Worm (Caenorhabditis elegans) whole organism, young adult: ENCODE results near the gene srd-43.

Source experiments
- B0035.1 ChIP-seq: sonication (generic microtip); optimal IDR thresholded peaks from 2 replicates; lab custom pipeline; 2016; ENCODE audit warnings: missing genetic modification characterization, mild to moderate bottlenecking, missing compliant biosample characterization, missing genotype, missing genetic modification reagents
- B0261.1 ChIP-seq: sonication (generic microtip); optimal IDR thresholded peaks from 2 replicates; lab custom pipeline; 2016; ENCODE audit warnings: mild to moderate bottlenecking, missing genetic modification characterization, moderate library complexity, missing compliant biosample characterization
- C17E4.6 ChIP-seq: fragments of 200-800 bp; sonication (Bioruptor generic); IDR thresholded peaks from 2 replicates; pipeline ENCODE4 v1.3.6; 2022; ENCODE audit warnings: missing genetic modification reagents, missing genetic modification characterization, missing compliant biosample characterization
- F10E7.11 ChIP-seq: sonication (generic microtip); optimal IDR thresholded peaks from 2 replicates; lab custom pipeline; 2017; ENCODE audit warnings: mild to moderate bottlenecking, missing genetic modification characterization, moderate library complexity, missing compliant biosample characterization
- F23B12.7 ChIP-seq: sonication (generic microtip); optimal IDR thresholded peaks from 2 replicates; lab custom pipeline; 2017; ENCODE audit warnings: missing genetic modification characterization, mild to moderate bottlenecking, missing compliant biosample characterization, antibody characterized with exemption, moderate library complexity; ENCODE audit not compliant: insufficient read depth
- F37B4.10 ChIP-seq: fragments of 200-800 bp; sonication (Bioruptor generic); IDR thresholded peaks from 2 replicates; pipeline ENCODE4 v1.3.6; 2022; ENCODE audit warnings: missing genetic modification characterization, missing compliant biosample characterization
- F39B2.1 ChIP-seq: fragments of 200-800 bp; sonication (Bioruptor generic); IDR thresholded peaks from 2 replicates; pipeline ENCODE4 v1.3.6; 2022; ENCODE audit warnings: missing genetic modification reagents, missing genetic modification characterization, missing compliant biosample characterization
- F49E8.2 ChIP-seq: sonication (generic microtip); optimal IDR thresholded peaks from 3 replicates; lab custom pipeline; 2017; ENCODE audit warnings: missing genetic modification characterization, mild to moderate bottlenecking, missing compliant biosample characterization, antibody characterized with exemption, moderate library complexity; ENCODE audit not compliant: insufficient read depth
- K11D2.4 ChIP-seq: fragments of 200-800 bp; sonication (Bioruptor generic); IDR thresholded peaks from 2 replicates; pipeline ENCODE4 v1.3.6; 2022; ENCODE audit warnings: missing genetic modification reagents, missing genetic modification characterization, missing compliant biosample characterization
- T07F8.4 ChIP-seq: sonication (generic microtip); optimal IDR thresholded peaks from 2 replicates; lab custom pipeline; 2016; ENCODE audit warnings: mild to moderate bottlenecking, missing genetic modification characterization, moderate library complexity, missing compliant biosample characterization
- T26A5.8 ChIP-seq: sonication (generic microtip); optimal IDR thresholded peaks from 2 replicates; lab custom pipeline; 2016; ENCODE audit warnings: missing genetic modification characterization, missing compliant biosample characterization
- Y53F4B.3 ChIP-seq: fragments of 200-800 bp; sonication (Bioruptor generic); IDR thresholded peaks from 2 replicates; pipeline ENCODE4 v1.3.6; 2022; ENCODE audit warnings: missing genetic modification reagents, missing genetic modification characterization, missing compliant biosample characterization
- Y67H2A.10 ChIP-seq: fragments of 200-800 bp; sonication (Bioruptor generic); conservative IDR thresholded peaks from 2 replicates; pipeline ENCODE4 v1.3.6; 2022; ENCODE audit warnings: missing genetic modification reagents, missing genetic modification characterization, missing compliant biosample characterization
- ZK185.1 ChIP-seq: sonication (generic microtip); optimal IDR thresholded peaks from 2 replicates; lab custom pipeline; 2016; ENCODE audit warnings: mild to moderate bottlenecking, missing genetic modification characterization, missing compliant biosample characterization; ENCODE audit not compliant: poor library complexity, severe bottlenecking
- ama-1 ChIP-seq, 3 experiments: fragments of 150-350 bp in 1 of 3; sonication (generic microtip) in 2 of 3; optimal IDR thresholded peaks; 2 replicates each; lab custom pipeline; 2014 to 2018; ENCODE audit warnings: missing biosample characterization in 2 of 3, missing genetic modification characterization in 2 of 3, missing genetic modification reagents in 2 of 3
- athp-1 ChIP-seq: sonication (generic microtip); optimal IDR thresholded peaks from 2 replicates; lab custom pipeline; 2017; ENCODE audit warnings: mild to moderate bottlenecking, missing genetic modification characterization, missing compliant biosample characterization
- attf-5 ChIP-seq: fragments of 200-800 bp; sonication (Bioruptor generic); optimal IDR thresholded peaks from 2 replicates; lab custom pipeline; 2018; ENCODE audit warnings: mild to moderate bottlenecking, missing genetic modification characterization, missing compliant biosample characterization
- cebp-1 ChIP-seq, 2 experiments: fragments of 200-800 bp in 1 of 2; sonication (Bioruptor generic) in 1 of 2; sonication (generic microtip) in 1 of 2; IDR thresholded peaks in 1 of 2; optimal IDR thresholded peaks in 1 of 2; 2 replicates each; pipeline versions ENCODE4 v1.3.6 to Lab custom; 2017 to 2022; ENCODE audit warnings: missing compliant biosample characterization in 2 of 2, missing genetic modification characterization in 2 of 2, mild to moderate bottlenecking in 1 of 2, missing genetic modification reagents in 1 of 2, moderate library complexity in 1 of 2
- chd-7 ChIP-seq: sonication (generic microtip); optimal IDR thresholded peaks from 2 replicates; lab custom pipeline; 2016; ENCODE audit warnings: mild to moderate bottlenecking, missing genetic modification characterization, moderate library complexity, missing compliant biosample characterization
- dpff-1 ChIP-seq: sonication (generic microtip); optimal IDR thresholded peaks from 2 replicates; lab custom pipeline; 2017; ENCODE audit warnings: mild to moderate bottlenecking, missing genetic modification characterization, missing compliant biosample characterization
- efl-1 ChIP-seq: fragments of 150-350 bp; optimal IDR thresholded peaks from 2 replicates; lab custom pipeline; 2014; ENCODE audit warnings: missing biosample characterization, missing genetic modification reagents, missing genetic modification characterization
- egrh-3 ChIP-seq: fragments of 200-800 bp; sonication (Bioruptor generic); IDR thresholded peaks from 2 replicates; pipeline ENCODE4 v1.3.6; 2022; ENCODE audit warnings: missing genetic modification reagents, missing genetic modification characterization, missing compliant biosample characterization
- gei-17 ChIP-seq: fragments of 200-800 bp; sonication (Bioruptor generic); optimal IDR thresholded peaks from 2 replicates; lab custom pipeline; 2018; ENCODE audit warnings: mild to moderate bottlenecking, missing genetic modification characterization, missing compliant biosample characterization
- hlh-26 ChIP-seq: fragments of 200-800 bp; sonication (Bioruptor generic); conservative IDR thresholded peaks from 2 replicates; pipeline ENCODE4 v1.3.6; 2022; ENCODE audit warnings: missing genetic modification reagents, missing genetic modification characterization, missing compliant biosample characterization
- hrde-1 ChIP-seq: sonication (generic microtip); optimal IDR thresholded peaks from 2 replicates; lab custom pipeline; 2016; ENCODE audit warnings: missing genetic modification characterization, mild to moderate bottlenecking, missing compliant biosample characterization, moderate library complexity, missing genotype, missing genetic modification reagents, borderline replicate concordance
- lin-35 ChIP-seq, 3 experiments: fragments of 150-350 bp in 2 of 3; sonication (generic microtip) in 1 of 3; optimal IDR thresholded peaks; 2 replicates each; lab custom pipeline; 2014 to 2018; ENCODE audit warnings: missing biosample characterization in 3 of 3, missing genetic modification characterization in 3 of 3, missing genetic modification reagents in 3 of 3
- madf-10 ChIP-seq: sonication (generic microtip); optimal IDR thresholded peaks from 2 replicates; lab custom pipeline; 2016; ENCODE audit warnings: mild to moderate bottlenecking, missing genetic modification characterization, missing compliant biosample characterization
- nhr-120 ChIP-seq: fragments of 200-800 bp; sonication (Bioruptor generic); IDR thresholded peaks from 2 replicates; pipeline ENCODE4 v1.3.6; 2022; ENCODE audit warnings: missing genetic modification characterization, missing compliant biosample characterization
- nhr-80 ChIP-seq: sonication (generic microtip); optimal IDR thresholded peaks from 2 replicates; lab custom pipeline; 2016; ENCODE audit warnings: missing genetic modification characterization, missing compliant biosample characterization
- nhr-90 ChIP-seq: sonication (generic microtip); optimal IDR thresholded peaks from 2 replicates; lab custom pipeline; 2016; ENCODE audit warnings: missing genotype, mild to moderate bottlenecking, missing genetic modification characterization, missing compliant biosample characterization
- rec-8 ChIP-seq, 2 experiments: sonication (generic microtip); optimal IDR thresholded peaks; 2 replicates each; lab custom pipeline; 2016; ENCODE audit warnings: mild to moderate bottlenecking in 2 of 2, missing genetic modification characterization in 2 of 2, missing genetic modification reagents in 2 of 2, missing genotype in 2 of 2, missing biosample characterization in 1 of 2, missing compliant biosample characterization in 1 of 2, moderate library complexity in 1 of 2
- repo-1 ChIP-seq: sonication (generic microtip); optimal IDR thresholded peaks from 2 replicates; lab custom pipeline; 2017; ENCODE audit warnings: mild to moderate bottlenecking, missing genetic modification characterization, missing compliant biosample characterization
- sea-2 ChIP-seq: fragments of 200-800 bp; sonication (Bioruptor generic); IDR thresholded peaks from 2 replicates; pipeline ENCODE4 v1.3.6; 2022; ENCODE audit warnings: missing genetic modification characterization, missing compliant biosample characterization
- snpc-1.1 ChIP-seq: sonication (generic microtip); optimal IDR thresholded peaks from 2 replicates; lab custom pipeline; 2017; ENCODE audit warnings: missing genetic modification characterization, mild to moderate bottlenecking, missing compliant biosample characterization, antibody characterized with exemption, moderate library complexity, missing genotype, missing genetic modification reagents; ENCODE audit not compliant: insufficient read depth
- snpc-4 ChIP-seq, 5 experiments: fragments of 150-350 bp in 1 of 5; sonication (generic microtip) in 4 of 5; optimal IDR thresholded peaks; 2 replicates each; lab custom pipeline; 2014 to 2018; ENCODE audit warnings: missing genetic modification characterization in 5 of 5, missing biosample characterization in 3 of 5, antibody characterized with exemption in 2 of 5, mild to moderate bottlenecking in 2 of 5, missing compliant biosample characterization in 2 of 5, missing genotype in 2 of 5, moderate library complexity in 2 of 5, missing genetic modification reagents in 1 of 5
- unc-62 ChIP-seq: fragments of 150-350 bp; optimal IDR thresholded peaks from 2 replicates; lab custom pipeline; 2014; ENCODE audit warnings: missing biosample characterization, missing genetic modification reagents, missing genetic modification characterization
- ztf-28 ChIP-seq: fragments of 200-800 bp; sonication (Bioruptor generic); IDR thresholded peaks from 2 replicates; pipeline ENCODE4 v1.3.6; 2022; ENCODE audit warnings: missing genetic modification reagents, missing genetic modification characterization, missing compliant biosample characterization

The srd-43 gene

ce11 chrX:13278876-13279275 lies 26.8 kb downstream of the srd-43 start, which contains the start of gene phf-33:
TSS of gene phf-33 (minus strand) at chrX:13278976.
- TF ChIP-seq F37B4.10 (GFP tag; lab: Robert Waterston, UW): no peak
- TF ChIP-seq athp-1 (tag; lab: Kevin White, UChicago): no peak
- no peak for TF ChIP-seq cebp-1 (GFP tag; IDR thresholded peaks at IDR 0.05; lab: Robert Waterston, UW)
- no peak for TF ChIP-seq cebp-1 (tag; optimal IDR thresholded peaks at IDR 0.05; lab: Kevin White, UChicago)
- TF ChIP-seq unc-62 (GFP tag; lab: Kevin White, UChicago): no peak
- TF ChIP-seq madf-10 (tag; lab: Kevin White, UChicago): no peak

- TF ChIP-seq gei-17 (GFP tag; lab: Kevin White, UChicago): no peak
- TF ChIP-seq cebp-1 (GFP tag; IDR thresholded peaks at IDR 0.05; lab: Robert Waterston, UW): no peak
- TF ChIP-seq cebp-1 (tag; optimal IDR thresholded peaks at IDR 0.05; lab: Kevin White, UChicago): no peak
Observed at ce11 chrX:13274102-13274501, 31.5 kb downstream of the srd-43 start, which contains the start of gene cyp-14A3. TSS of gene cyp-14A3 (minus strand) at chrX:13274202.

- no peak for TF ChIP-seq unc-62 (GFP tag; lab: Kevin White, UChicago)
- peak; percentile 35 for TF ChIP-seq nhr-80 (tag; lab: Kevin White, UChicago)
Observed at ce11 chrX:13269586-13269985, 36.1 kb downstream of the srd-43 start, which contains the start of gene cyp-14A2. TSS of gene cyp-14A2 (minus strand) at chrX:13269686.

ce11 chrX:13267230-13267629 lies 38.4 kb downstream of the srd-43 start, which contains the start of gene cyp-14A1:
TSS of gene cyp-14A1 (minus strand) at chrX:13267355.
- TF ChIP-seq F10E7.11 (no peak), F23B12.7 (tag; lab: Kevin White, UChicago) (no peak), snpc-1.1 (tag; lab: Kevin White, UChicago) (no peak), gei-17 (GFP tag; lab: Kevin White, UChicago) (no peak)

ce11 chrX:13264550-13264949 lies 41.1 kb downstream of the srd-43 start:
- peak; percentile 44 to 68 for TF ChIP-seq rec-8 (tag; optimal IDR thresholded peaks at IDR 0.05; lab: Kevin White, UChicago)
- TF ChIP-seq B0261.1 (tag; lab: Kevin White, UChicago): peak; percentile 97
- no peak for TF ChIP-seq ama-1 (optimal IDR thresholded peaks at IDR 0.05; lab: Kevin White, UChicago)
- TF ChIP-seq ama-1 (GFP tag; optimal IDR thresholded peaks at IDR 0.05; lab: Kevin White, UChicago): no peak
- TF ChIP-seq dpff-1: no peak
- peak; percentile 76 for TF ChIP-seq chd-7 (tag; lab: Kevin White, UChicago)
- no peak for TF ChIP-seq C17E4.6
- 0 out of 2 replicates have a peak, but pooled peaks have one; percentile 61 for TF ChIP-seq sea-2
- TF ChIP-seq ZK185.1 (tag; lab: Kevin White, UChicago): peak; percentile 60
- TF ChIP-seq hrde-1 (tag; lab: Kevin White, UChicago): peak; percentile 61
- peak; percentile 50 for TF ChIP-seq T26A5.8 (tag; lab: Kevin White, UChicago)
- TF ChIP-seq egrh-3 (GFP tag; lab: Robert Waterston, UW): peak; percentile 53
- TF ChIP-seq efl-1 (GFP tag; lab: Kevin White, UChicago): no peak
- TF ChIP-seq Y53F4B.3 (GFP tag; lab: Robert Waterston, UW): no peak
- no peak for TF ChIP-seq hlh-26
- peak; percentile 53 for TF ChIP-seq B0035.1 (tag; lab: Kevin White, UChicago)
- peak; percentile 84 for TF ChIP-seq nhr-90 (tag; lab: Kevin White, UChicago)
- TF ChIP-seq lin-35 (GFP tag; optimal IDR thresholded peaks at IDR 0.05; lab: Kevin White, UChicago): peak in 1 of 3 experiments; percentile 20
- peak; percentile 48 for TF ChIP-seq repo-1
- TF ChIP-seq F49E8.2 (tag; lab: Kevin White, UChicago): no peak
- peak; percentile 42 for TF ChIP-seq T07F8.4
- TF ChIP-seq ztf-28 (GFP tag; lab: Robert Waterston, UW): peak; percentile 78; the same call in 1 of the 2 replicates
- 0 out of 2 replicates have a peak, but pooled peaks have one; percentile 54 for TF ChIP-seq F39B2.1 (GFP tag; lab: Robert Waterston, UW)
- no peak for TF ChIP-seq nhr-120 (GFP tag; lab: Robert Waterston, UW)
- TF ChIP-seq Y67H2A.10: 0 out of 2 replicates have a peak, but pooled peaks have one; percentile 17
- no peak for TF ChIP-seq attf-5 (GFP tag; lab: Kevin White, UChicago)
- peak; percentile 60 for TF ChIP-seq gei-17 (GFP tag; lab: Kevin White, UChicago)
- TF ChIP-seq snpc-4 (GFP tag; optimal IDR thresholded peaks at IDR 0.05; lab: Kevin White, UChicago): no peak
- peak in 3 of 4 experiments; percentile 49 to 71 (median 71) for TF ChIP-seq snpc-4 (tag; optimal IDR thresholded peaks at IDR 0.05; lab: Kevin White, UChicago)
- TF ChIP-seq K11D2.4: peak; percentile 66
